Worm (Caenorhabditis elegans) whole organism, L2 larva: Measurements from ENCODE around the gene nlp-19.
A peak's percentile ranks its signal among the peaks of the same experiment; 100 is the strongest.

Experiments used
- C34F6.9 ChIP-seq: fragments of 150-350 bp; optimal IDR thresholded peaks from 2 replicates; lab custom pipeline; 2014; ENCODE audit warnings: missing biosample characterization, missing genetic modification characterization
- F13H6.1 ChIP-seq: sonication (generic microtip); optimal IDR thresholded peaks from 2 replicates; lab custom pipeline; 2016; ENCODE audit warnings: missing genetic modification characterization, missing compliant biosample characterization
- R02D3.7 ChIP-seq: fragments of 150-350 bp; optimal IDR thresholded peaks from 2 replicates; lab custom pipeline; 2014; ENCODE audit warnings: missing biosample characterization, missing genetic modification characterization
- alr-1 ChIP-seq: fragments of 150-350 bp; optimal IDR thresholded peaks from 2 replicates; lab custom pipeline; 2014; ENCODE audit warnings: missing biosample characterization, missing genetic modification characterization
- ama-1 ChIP-seq: fragments of 150-350 bp; optimal IDR thresholded peaks from 2 replicates; lab custom pipeline; 2018; ENCODE audit warnings: inconsistent platforms
- blmp-1 ChIP-seq: sonication (generic microtip); optimal IDR thresholded peaks from 2 replicates; lab custom pipeline; 2017; ENCODE audit warnings: missing genetic modification characterization, mild to moderate bottlenecking, missing compliant biosample characterization, antibody characterized with exemption, moderate library complexity; ENCODE audit not compliant: insufficient read depth
- ceh-16 ChIP-seq: fragments of 150-350 bp; optimal IDR thresholded peaks from 2 replicates; lab custom pipeline; 2014; ENCODE audit warnings: missing biosample characterization, missing genetic modification characterization
- crh-2 ChIP-seq: sonication (generic microtip); optimal IDR thresholded peaks from 2 replicates; lab custom pipeline; 2017; ENCODE audit warnings: missing biosample characterization, missing genetic modification characterization
- dmd-4 ChIP-seq: sonication (generic microtip); optimal IDR thresholded peaks from 2 replicates; lab custom pipeline; 2017; ENCODE audit warnings: missing biosample characterization, missing genetic modification characterization
- egl-27 ChIP-seq: sonication (generic microtip); optimal IDR thresholded peaks from 3 replicates; lab custom pipeline; 2017; ENCODE audit warnings: missing biosample characterization, missing genetic modification reagents, missing genetic modification characterization
- elt-1 ChIP-seq: fragments of 150-350 bp; optimal IDR thresholded peaks from 2 replicates; lab custom pipeline; 2014; ENCODE audit warnings: missing biosample characterization, missing genetic modification characterization
- fos-1 ChIP-seq: fragments of 150-350 bp; optimal IDR thresholded peaks from 2 replicates; lab custom pipeline; 2014; ENCODE audit warnings: missing biosample characterization, missing genetic modification characterization
- gmeb-1 ChIP-seq: fragments of 150-350 bp; optimal IDR thresholded peaks from 2 replicates; lab custom pipeline; 2014; ENCODE audit warnings: missing biosample characterization, missing genetic modification characterization
- lin-11 ChIP-seq: fragments of 150-350 bp; sonication (generic microtip); optimal IDR thresholded peaks from 2 replicates; lab custom pipeline; 2014; ENCODE audit warnings: missing biosample characterization, missing genetic modification characterization, inconsistent platforms, mixed read lengths
- lin-13 ChIP-seq: fragments of 150-350 bp; optimal IDR thresholded peaks from 2 replicates; lab custom pipeline; 2014; ENCODE audit warnings: missing biosample characterization, missing genetic modification reagents, missing genetic modification characterization
- lin-39 ChIP-seq: fragments of 150-350 bp; optimal IDR thresholded peaks from 2 replicates; lab custom pipeline; 2014; ENCODE audit warnings: missing biosample characterization, missing genetic modification reagents, missing genetic modification characterization
- lsy-2 ChIP-seq, 2 experiments: fragments of 150-350 bp in 1 of 2; sonication (generic microtip) in 1 of 2; optimal IDR thresholded peaks; 2 replicates each; lab custom pipeline; 2014 to 2017; ENCODE audit warnings: missing biosample characterization in 2 of 2, missing genetic modification characterization in 2 of 2
- mab-5 ChIP-seq: fragments of 150-350 bp; optimal IDR thresholded peaks from 2 replicates; lab custom pipeline; 2014; ENCODE audit warnings: missing biosample characterization, missing genetic modification characterization
- mbf-1 ChIP-seq: sonication (generic microtip); optimal IDR thresholded peaks from 2 replicates; lab custom pipeline; 2017; ENCODE audit warnings: missing biosample characterization, missing genetic modification characterization
- mdl-1 ChIP-seq, 2 experiments: fragments of 150-350 bp in 1 of 2; sonication (generic microtip) in 1 of 2; optimal IDR thresholded peaks; 2 replicates each; lab custom pipeline; 2017; ENCODE audit warnings: missing biosample characterization in 2 of 2, missing genetic modification characterization in 2 of 2
- nhr-10 ChIP-seq: sonication (generic microtip); optimal IDR thresholded peaks from 2 replicates; lab custom pipeline; 2017; ENCODE audit warnings: missing biosample characterization, missing genetic modification characterization
- nhr-11 ChIP-seq: fragments of 150-350 bp; optimal IDR thresholded peaks from 2 replicates; lab custom pipeline; 2014; ENCODE audit warnings: missing biosample characterization, missing genetic modification characterization
- nhr-12 ChIP-seq: fragments of 150-350 bp; optimal IDR thresholded peaks from 2 replicates; lab custom pipeline; 2014; ENCODE audit warnings: missing biosample characterization, missing genetic modification characterization
- nhr-129 ChIP-seq: fragments of 150-350 bp; optimal IDR thresholded peaks from 2 replicates; lab custom pipeline; 2014; ENCODE audit warnings: missing biosample characterization, missing genetic modification characterization
- nhr-21 ChIP-seq: fragments of 150-350 bp; optimal IDR thresholded peaks from 2 replicates; lab custom pipeline; 2014; ENCODE audit warnings: missing biosample characterization, missing genetic modification characterization
- nhr-23 ChIP-seq: fragments of 150-350 bp; optimal IDR thresholded peaks from 2 replicates; lab custom pipeline; 2014; ENCODE audit warnings: missing biosample characterization, missing genetic modification reagents, missing genetic modification characterization
- nhr-25 ChIP-seq: fragments of 150-350 bp; sonication (generic microtip); optimal IDR thresholded peaks from 3 replicates; lab custom pipeline; 2014; ENCODE audit warnings: missing biosample characterization, missing genetic modification characterization
- nhr-77 ChIP-seq: fragments of 150-350 bp; optimal IDR thresholded peaks from 2 replicates; lab custom pipeline; 2014; ENCODE audit warnings: missing biosample characterization, missing genetic modification characterization
- peb-1 ChIP-seq: fragments of 150-350 bp; optimal IDR thresholded peaks from 2 replicates; lab custom pipeline; 2014; ENCODE audit warnings: missing biosample characterization, missing genetic modification characterization
- sem-4 ChIP-seq: fragments of 150-350 bp; optimal IDR thresholded peaks from 2 replicates; lab custom pipeline; 2014; ENCODE audit warnings: missing biosample characterization, missing genetic modification reagents, missing genetic modification characterization
- skn-1 ChIP-seq: sonication (generic microtip); optimal IDR thresholded peaks from 2 replicates; lab custom pipeline; 2017; ENCODE audit warnings: missing biosample characterization, missing genetic modification characterization
- sma-3 ChIP-seq: sonication (generic microtip); optimal IDR thresholded peaks from 2 replicates; lab custom pipeline; 2016; ENCODE audit warnings: missing genetic modification reagents, missing genetic modification characterization, missing compliant biosample characterization
- snpc-4 ChIP-seq: fragments of 150-350 bp; optimal IDR thresholded peaks from 2 replicates; lab custom pipeline; 2014; ENCODE audit warnings: missing biosample characterization, missing genetic modification characterization
- unc-39 ChIP-seq: fragments of 150-350 bp; optimal IDR thresholded peaks from 2 replicates; lab custom pipeline; 2014; ENCODE audit warnings: missing biosample characterization, missing genetic modification characterization
- unc-55 ChIP-seq: fragments of 150-350 bp; sonication (generic microtip); optimal IDR thresholded peaks from 3 replicates; lab custom pipeline; 2014; ENCODE audit warnings: missing biosample characterization, missing genetic modification reagents, missing genetic modification characterization
- unc-62 ChIP-seq: fragments of 150-350 bp; optimal IDR thresholded peaks from 2 replicates; lab custom pipeline; 2014; ENCODE audit warnings: missing biosample characterization, missing genetic modification reagents, missing genetic modification characterization
- zag-1 ChIP-seq: fragments of 150-350 bp; optimal IDR thresholded peaks from 2 replicates; lab custom pipeline; 2014; ENCODE audit warnings: missing biosample characterization, missing genetic modification characterization
- ztf-11 ChIP-seq: sonication (generic microtip); optimal IDR thresholded peaks from 2 replicates; lab custom pipeline; 2017; ENCODE audit warnings: missing biosample characterization, missing genetic modification characterization
- ztf-4 ChIP-seq: fragments of 150-350 bp; optimal IDR thresholded peaks from 2 replicates; lab custom pipeline; 2014; ENCODE audit warnings: missing biosample characterization, missing genetic modification characterization

nlp-19 gene

ce11 chrX:10924031-10924430, 34.5 kb upstream of the nlp-19 start:
- no peak for TF ChIP-seq elt-1
- TF ChIP-seq unc-39, result no peak
- no peak for TF ChIP-seq alr-1
- TF ChIP-seq nhr-12, result no peak
- TF ChIP-seq ceh-16, result no peak
- no peak for TF ChIP-seq nhr-129
- TF ChIP-seq dmd-4 (tag; lab: Kevin White, UChicago), result no peak
- TF ChIP-seq zag-1 (tag; lab: Kevin White, UChicago), result no peak
- TF ChIP-seq ama-1 (lab: Kevin White, UChicago), result no peak

DNA sequence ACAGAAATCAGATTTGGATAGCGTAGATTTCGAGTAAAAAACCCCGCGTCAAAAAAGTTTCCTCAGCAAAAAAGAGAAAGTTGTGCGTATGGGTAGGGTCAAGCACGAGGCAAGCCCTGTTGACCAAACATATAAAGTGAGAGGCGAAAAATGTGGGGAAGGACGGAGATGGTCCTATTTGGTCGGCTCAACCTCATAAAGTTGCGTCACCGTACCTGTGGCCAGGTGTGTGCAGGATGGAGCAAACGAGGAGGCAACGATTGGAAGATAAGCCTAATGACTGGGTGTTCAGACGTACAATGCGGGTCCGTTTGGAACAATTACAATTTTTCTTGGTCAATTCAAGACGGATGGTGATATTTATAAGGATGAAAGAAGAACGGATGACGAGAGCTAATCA, 31.4 kb upstream of the nlp-19 start:
- TF ChIP-seq sma-3 (GFP tag; lab: Kevin White, UChicago) (no peak), nhr-77 (tag; lab: Kevin White, UChicago) (no peak), lin-11 (tag; lab: Kevin White, UChicago) (no peak), ama-1 (lab: Kevin White, UChicago) (no peak), elt-1 (no peak), sem-4 (no peak), gmeb-1 (tag; lab: Kevin White, UChicago) (no peak), lin-13 (GFP tag; lab: Kevin White, UChicago) (no peak), alr-1 (no peak), dmd-4 (tag; lab: Kevin White, UChicago) (no peak), mdl-1 (tag; optimal IDR thresholded peaks at IDR 0.05; lab: Kevin White, UChicago) (no peak), F13H6.1 (no peak)

DNA sequence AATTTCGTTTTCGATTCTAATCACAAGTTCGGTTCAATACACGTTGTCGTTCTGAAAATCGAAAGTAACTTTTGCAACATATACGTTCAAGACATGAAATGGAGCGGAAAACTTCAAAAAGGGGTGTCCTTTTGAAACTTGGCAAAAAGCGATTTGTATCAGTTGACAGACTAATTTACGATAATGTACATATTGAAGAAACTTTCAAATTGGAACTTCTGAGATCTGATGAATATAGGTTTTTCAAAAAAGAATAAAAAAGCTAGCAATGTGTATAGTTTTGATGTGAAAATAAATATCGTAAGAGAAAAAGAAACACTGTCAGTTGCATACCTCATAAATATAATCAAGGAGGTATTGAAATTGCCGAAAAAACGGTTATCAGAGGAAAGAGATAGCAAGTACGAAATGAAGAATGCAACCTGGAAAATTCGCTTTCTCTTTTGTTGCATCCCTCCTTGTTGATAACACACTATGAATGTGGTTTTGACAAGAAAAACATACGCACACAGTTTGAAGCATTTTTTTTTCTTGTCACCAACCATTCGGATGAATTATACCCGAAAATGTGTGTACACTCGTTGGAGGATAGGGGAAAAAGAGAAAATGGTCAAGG, 29.5 kb upstream of the nlp-19 start, which contains the start of gene dgn-1:
Gene dgn-1 (minus strand): TSS at position 51 of the 616 bp plus-strand sequence.
- no peak for TF ChIP-seq lsy-2 (tag; optimal IDR thresholded peaks at IDR 0.05; lab: Kevin White, UChicago)
- TF ChIP-seq fos-1, result peak; percentile 78

DNA sequence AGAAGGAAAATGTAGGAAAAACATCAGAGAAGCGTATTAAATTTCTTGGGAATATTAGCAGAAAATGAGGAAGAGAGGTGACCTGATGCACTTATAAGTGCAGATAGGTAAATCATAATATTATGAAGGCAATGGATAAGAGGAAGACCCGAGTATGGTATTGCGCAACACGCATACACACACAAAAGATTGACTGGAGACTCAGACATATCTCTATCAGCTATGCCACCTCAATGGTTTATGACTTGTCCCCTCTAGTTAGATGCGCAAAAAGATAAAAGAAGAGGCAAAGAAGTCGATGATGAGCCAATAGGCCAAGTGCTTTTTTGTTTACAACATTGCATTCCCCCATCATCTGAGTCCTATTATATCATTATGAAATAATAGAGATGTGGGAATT, 26.4 kb upstream of the nlp-19 start:
- TF ChIP-seq nhr-12 (no peak), sem-4 (no peak), nhr-77 (tag; lab: Kevin White, UChicago) (no peak), lin-13 (GFP tag; lab: Kevin White, UChicago) (no peak), mab-5 (tag; lab: Kevin White, UChicago) (no peak), peb-1 (no peak), zag-1 (tag; lab: Kevin White, UChicago) (no peak), nhr-21 (tag; lab: Kevin White, UChicago) (no peak), mbf-1 (tag; lab: Kevin White, UChicago) (no peak), C34F6.9 (no peak), ztf-11 (no peak), mdl-1 (tag; optimal IDR thresholded peaks at IDR 0.05; lab: Kevin White, UChicago) (no peak), unc-55 (GFP tag; lab: Kevin White, UChicago) (no peak), ama-1 (lab: Kevin White, UChicago) (no peak)

- no peak for TF ChIP-seq egl-27
- TF ChIP-seq dmd-4 (tag; lab: Kevin White, UChicago), result no peak
- no peak for TF ChIP-seq mab-5 (tag; lab: Kevin White, UChicago)
- no peak for TF ChIP-seq nhr-25 (tag; lab: Kevin White, UChicago)
- TF ChIP-seq ceh-16, result no peak
- no peak for TF ChIP-seq unc-62 (GFP tag; lab: Kevin White, UChicago)
- TF ChIP-seq sem-4, result no peak
- TF ChIP-seq lsy-2 (tag; optimal IDR thresholded peaks at IDR 0.05; lab: Kevin White, UChicago), result no peak
- no peak for TF ChIP-seq alr-1
- no peak for TF ChIP-seq nhr-21 (tag; lab: Kevin White, UChicago)
- TF ChIP-seq zag-1 (tag; lab: Kevin White, UChicago), result no peak
- TF ChIP-seq lin-11 (tag; lab: Kevin White, UChicago), result no peak
Observed at ce11 chrX:10933308-10934014, 25.1 kb upstream of the nlp-19 start.

ce11 chrX:10941255-10941654, 17.3 kb upstream of the nlp-19 start, which contains the start of gene pho-7:
Gene pho-7 (minus strand): TSS chrX:10941355.
- TF ChIP-seq crh-2 (tag; lab: Kevin White, UChicago) (no peak), sem-4 (no peak), skn-1 (tag; lab: Kevin White, UChicago) (no peak), ztf-4 (no peak), nhr-25 (tag; lab: Kevin White, UChicago) (no peak), blmp-1 (tag; lab: Kevin White, UChicago) (no peak), nhr-11 (tag; lab: Kevin White, UChicago) (no peak), egl-27 (no peak), lin-39 (no peak), unc-62 (GFP tag; lab: Kevin White, UChicago) (no peak), fos-1 (no peak), nhr-23 (tag; lab: Kevin White, UChicago) (no peak), nhr-10 (no peak), gmeb-1 (tag; lab: Kevin White, UChicago) (no peak), nhr-129 (no peak), mdl-1 (tag; optimal IDR thresholded peaks at IDR 0.05; lab: Kevin White, UChicago) (no peak), R02D3.7 (tag; lab: Kevin White, UChicago) (no peak), dmd-4 (tag; lab: Kevin White, UChicago) (no peak), snpc-4 (no peak)
